Worm (Caenorhabditis elegans): ENCODE measurements around the gene tag-321.

ce11 chrIV:7822524-7822923, 38.9 kb upstream of the tag-321 start, which contains the start of gene T14A8.2:
- TF ChIP-seq snpc-4 (tag; optimal IDR thresholded peaks at IDR 0.05), result no peak
- TF ChIP-seq ceh-82 (tag; optimal IDR thresholded peaks at IDR 0.05), result no peak
- no peak for TF ChIP-seq mep-1 (tag; optimal IDR thresholded peaks at IDR 0.05)
- no peak for TF ChIP-seq mes-2 (tag; optimal IDR thresholded peaks at IDR 0.05; ENCODE audit: poor library complexity, severe bottlenecking)
- TF ChIP-seq nhr-77 (tag; optimal IDR thresholded peaks at IDR 0.05), result no peak
- no peak for TF ChIP-seq ceh-20 (GFP tag; IDR thresholded peaks at IDR 0.05)
- no peak for TF ChIP-seq ama-1 (optimal IDR thresholded peaks at IDR 0.05)
- no peak for TF ChIP-seq nhr-11 (tag; optimal IDR thresholded peaks at IDR 0.05)
- TF ChIP-seq lsy-2 (tag; optimal IDR thresholded peaks at IDR 0.05), result no peak
